Fruit fly (Drosophila melanogaster) whole organism, embryonic: Measurements from ENCODE around the gene CG34267.

Source experiments
- Adf1 ChIP-seq: fragments of 200-800 bp; sonication (Bioruptor generic); IDR thresholded peaks from 2 replicates; pipeline ENCODE4 v1.3.6; 2022; ENCODE audit warnings: missing biosample characterization, missing genetic modification characterization
- Antp ChIP-seq: fragments of 200-800 bp; sonication (Bioruptor generic); optimal IDR thresholded peaks from 3 replicates; lab custom pipeline; 2016; ENCODE audit warnings: missing biosample characterization, missing genetic modification characterization
- Atf6 ChIP-seq: fragments of 200-800 bp; sonication (Bioruptor generic); IDR thresholded peaks from 2 replicates; pipeline ENCODE4 v1.3.6; 2022; ENCODE audit warnings: missing biosample characterization, missing genetic modification characterization
- Blimp-1 ChIP-seq: fragments of 200-800 bp; sonication (Bioruptor generic); optimal IDR thresholded peaks from 3 replicates; lab custom pipeline; 2018; ENCODE audit warnings: missing biosample characterization, missing genetic modification characterization, mild to moderate bottlenecking, moderate library complexity, missing genetic modification reagents
- CG10267 ChIP-seq: fragments of 200-800 bp; sonication (Bioruptor generic); optimal IDR thresholded peaks from 2 replicates; lab custom pipeline; 2018; ENCODE audit warnings: missing biosample characterization, mild to moderate bottlenecking, missing genetic modification characterization, moderate library complexity
- CG11085 ChIP-seq: fragments of 200-800 bp; sonication (Bioruptor generic); IDR thresholded peaks from 2 replicates; pipeline ENCODE4 v1.3.6; 2022; ENCODE audit warnings: missing biosample characterization, missing genetic modification characterization
- CG12299 ChIP-seq: fragments of 200-800 bp; sonication (Bioruptor generic); optimal IDR thresholded peaks from 2 replicates; lab custom pipeline; 2018; ENCODE audit warnings: missing biosample characterization, mild to moderate bottlenecking, missing genetic modification characterization
- CG12942 ChIP-seq: fragments of 200-800 bp; sonication (Bioruptor generic); optimal IDR thresholded peaks from 3 replicates; lab custom pipeline; 2016; ENCODE audit warnings: missing biosample characterization, missing genetic modification characterization
- CG13775 ChIP-seq: fragments of 200-800 bp; sonication (Bioruptor generic); optimal IDR thresholded peaks from 3 replicates; lab custom pipeline; 2017; ENCODE audit warnings: missing biosample characterization, mild to moderate bottlenecking, missing genetic modification characterization
- CG14014 ChIP-seq: fragments of 200-800 bp; sonication (Bioruptor generic); IDR thresholded peaks from 2 replicates; pipeline ENCODE4 v1.3.6; 2022; ENCODE audit warnings: missing biosample characterization, missing genetic modification characterization
- CG15011 ChIP-seq: fragments of 200-800 bp; sonication (Bioruptor generic); optimal IDR thresholded peaks from 3 replicates; lab custom pipeline; 2018; ENCODE audit warnings: missing biosample characterization, mild to moderate bottlenecking, missing genetic modification characterization
- CG1603 ChIP-seq: fragments of 200-800 bp; sonication (Bioruptor generic); optimal IDR thresholded peaks from 2 replicates; lab custom pipeline; 2019; ENCODE audit warnings: missing biosample characterization, mild to moderate bottlenecking, missing genetic modification characterization, moderate library complexity
- CG17612 ChIP-seq: fragments of 200-800 bp; sonication (Bioruptor generic); IDR thresholded peaks from 2 replicates; pipeline ENCODE4 v1.3.6; 2022; ENCODE audit warnings: missing biosample characterization, missing genetic modification characterization
- CG18011 ChIP-seq: fragments of 200-800 bp; sonication (Bioruptor generic); optimal IDR thresholded peaks from 2 replicates; lab custom pipeline; 2017; ENCODE audit warnings: missing biosample characterization, missing genetic modification characterization, mild to moderate bottlenecking, moderate library complexity, missing genotype
- CG4282 ChIP-seq: fragments of 200-800 bp; sonication (Bioruptor generic); optimal IDR thresholded peaks from 2 replicates; lab custom pipeline; 2016; ENCODE audit warnings: missing biosample characterization, missing genetic modification characterization
- CG4360 ChIP-seq: fragments of 200-800 bp; sonication (Bioruptor generic); IDR thresholded peaks from 2 replicates; pipeline ENCODE4 v1.3.6; 2022; ENCODE audit warnings: missing biosample characterization, missing genetic modification characterization
- CG4854 ChIP-seq: fragments of 200-800 bp; sonication (Bioruptor generic); optimal IDR thresholded peaks from 2 replicates; lab custom pipeline; 2016; ENCODE audit warnings: missing biosample characterization, missing genetic modification characterization, inconsistent platforms
- CG6683 ChIP-seq: fragments of 200-800 bp; sonication (Bioruptor generic); optimal IDR thresholded peaks from 2 replicates; lab custom pipeline; 2017; ENCODE audit warnings: missing biosample characterization, mild to moderate bottlenecking, missing genetic modification characterization, missing genetic modification reagents
- CG7556 ChIP-seq: fragments of 200-800 bp; sonication (Bioruptor generic); optimal IDR thresholded peaks from 2 replicates; lab custom pipeline; 2017; ENCODE audit warnings: missing biosample characterization, mild to moderate bottlenecking, missing genetic modification characterization
- CG8290 ChIP-seq, 3 experiments: fragments of 200-800 bp; sonication (Bioruptor generic); optimal IDR thresholded peaks; 2 replicates each; lab custom pipeline; 2016 to 2019; ENCODE audit warnings: missing biosample characterization in 3 of 3, missing genetic modification characterization in 3 of 3, mild to moderate bottlenecking in 2 of 3, moderate library complexity in 1 of 3
- CG8944 ChIP-seq: fragments of 200-800 bp; sonication (Bioruptor generic); optimal IDR thresholded peaks from 3 replicates; lab custom pipeline; 2016; ENCODE audit warnings: missing biosample characterization, missing genetic modification characterization
- CG9876 ChIP-seq: fragments of 200-800 bp; sonication (Bioruptor generic); optimal IDR thresholded peaks from 2 replicates; lab custom pipeline; 2016; ENCODE audit warnings: missing biosample characterization, missing genetic modification characterization
- Chrac-16 ChIP-seq: fragments of 200-800 bp; sonication (Bioruptor generic); optimal IDR thresholded peaks from 3 replicates; lab custom pipeline; 2016; ENCODE audit warnings: missing biosample characterization, missing genetic modification characterization
- CoRest ChIP-seq: fragments of 200-800 bp; sonication (Bioruptor generic); optimal IDR thresholded peaks from 3 replicates; lab custom pipeline; 2018; ENCODE audit warnings: missing biosample characterization, mild to moderate bottlenecking, missing genetic modification characterization, moderate library complexity
- Dbx ChIP-seq: fragments of 200-800 bp; sonication (Bioruptor generic); IDR thresholded peaks from 3 replicates; pipeline ENCODE4 v1.3.6; 2022; ENCODE audit warnings: missing biosample characterization, missing genetic modification characterization
- Fer1 ChIP-seq: fragments of 200-800 bp; sonication (Bioruptor generic); optimal IDR thresholded peaks from 2 replicates; lab custom pipeline; 2017; ENCODE audit warnings: missing biosample characterization, mild to moderate bottlenecking, missing genetic modification characterization
- Lpt ChIP-seq: fragments of >200 bp; optimal IDR thresholded peaks from 2 replicates; lab custom pipeline; 2018; ENCODE audit warnings: missing biosample characterization, missing genetic modification characterization
- NK7.1 ChIP-seq: fragments of 200-800 bp; sonication (Bioruptor generic); optimal IDR thresholded peaks from 3 replicates; lab custom pipeline; 2016; ENCODE audit warnings: missing biosample characterization, missing genetic modification characterization
- Sox102F ChIP-seq: fragments of 200-800 bp; sonication (Bioruptor generic); optimal IDR thresholded peaks from 2 replicates; lab custom pipeline; 2018; ENCODE audit warnings: missing biosample characterization, mild to moderate bottlenecking, missing genetic modification characterization, moderate library complexity
- Xbp1 ChIP-seq: fragments of 200-800 bp; sonication (Bioruptor generic); optimal IDR thresholded peaks from 3 replicates; lab custom pipeline; 2016; ENCODE audit warnings: missing biosample characterization, mild to moderate bottlenecking, missing genetic modification characterization
- ap ChIP-seq: fragments of 200-800 bp; sonication (Bioruptor generic); IDR thresholded peaks from 2 replicates; pipeline ENCODE4 v1.3.6; 2022; ENCODE audit warnings: missing biosample characterization, missing genetic modification characterization
- cas ChIP-seq: fragments of 200-800 bp; sonication (Bioruptor generic); IDR thresholded peaks from 2 replicates; pipeline ENCODE4 v1.3.6; 2022; ENCODE audit warnings: missing biosample characterization, missing genetic modification characterization
- chn ChIP-seq: fragments of 200-800 bp; sonication (Bioruptor generic); optimal IDR thresholded peaks from 2 replicates; lab custom pipeline; 2016; ENCODE audit warnings: missing biosample characterization, missing genetic modification characterization
- corto ChIP-seq: fragments of 200-800 bp; sonication (Bioruptor generic); optimal IDR thresholded peaks from 2 replicates; lab custom pipeline; 2016; ENCODE audit warnings: missing biosample characterization, mild to moderate bottlenecking, missing genetic modification characterization, moderate library complexity
- crol ChIP-seq: fragments of 200-800 bp; sonication (Bioruptor generic); IDR thresholded peaks from 2 replicates; pipeline ENCODE4 v1.3.6; 2022; ENCODE audit warnings: missing biosample characterization, missing genetic modification characterization
- dati ChIP-seq: fragments of 200-800 bp; sonication (Bioruptor generic); IDR thresholded peaks from 2 replicates; pipeline ENCODE4 v1.3.6; 2022; ENCODE audit warnings: missing biosample characterization, missing genetic modification characterization
- ewg ChIP-seq: fragments of 200-800 bp; sonication (Bioruptor generic); optimal IDR thresholded peaks from 3 replicates; lab custom pipeline; 2017; ENCODE audit warnings: mild to moderate bottlenecking, missing biosample characterization, missing genetic modification reagents, missing genetic modification characterization
- fd3F ChIP-seq: fragments of 200-800 bp; sonication (Bioruptor generic); optimal IDR thresholded peaks from 2 replicates; lab custom pipeline; 2018; ENCODE audit warnings: missing biosample characterization, mild to moderate bottlenecking, missing genetic modification characterization, moderate library complexity
- fu2 ChIP-seq: fragments of 200-800 bp; sonication (Bioruptor generic); optimal IDR thresholded peaks from 2 replicates; lab custom pipeline; 2016; ENCODE audit warnings: missing biosample characterization, missing genetic modification characterization
- grn ChIP-seq: fragments of 200-800 bp; sonication (Bioruptor generic); optimal IDR thresholded peaks from 3 replicates; lab custom pipeline; 2017; ENCODE audit warnings: missing biosample characterization, missing genetic modification characterization
- ind ChIP-seq: fragments of 200-800 bp; sonication (Bioruptor generic); optimal IDR thresholded peaks from 3 replicates; lab custom pipeline; 2016; ENCODE audit warnings: missing biosample characterization, missing genetic modification characterization
- klu ChIP-seq: fragments of 200-800 bp; sonication (Bioruptor generic); IDR thresholded peaks from 2 replicates; pipeline ENCODE4 v1.3.6; 2022; ENCODE audit warnings: missing biosample characterization, missing genetic modification characterization
- p53 ChIP-seq: fragments of 200-800 bp; sonication (Bioruptor generic); optimal IDR thresholded peaks from 2 replicates; lab custom pipeline; 2016; ENCODE audit warnings: missing biosample characterization, missing genetic modification characterization
- peb ChIP-seq: fragments of 200-800 bp; sonication (Bioruptor generic); IDR thresholded peaks from 2 replicates; pipeline ENCODE4 v1.3.6; 2022; ENCODE audit warnings: missing biosample characterization, missing genetic modification characterization
- trh ChIP-seq: fragments of 200-800 bp; sonication (Bioruptor generic); optimal IDR thresholded peaks from 2 replicates; lab custom pipeline; 2016; ENCODE audit warnings: missing biosample characterization, missing genetic modification characterization
- vfl ChIP-seq: fragments of 200-800 bp; sonication (Bioruptor generic); optimal IDR thresholded peaks from 2 replicates; lab custom pipeline; 2016; ENCODE audit warnings: missing biosample characterization, missing genetic modification characterization
- wek ChIP-seq: fragments of 200-800 bp; sonication (Bioruptor generic); optimal IDR thresholded peaks from 3 replicates; lab custom pipeline; 2018; ENCODE audit warnings: missing biosample characterization, mild to moderate bottlenecking, missing genetic modification characterization, moderate library complexity
- z ChIP-seq: fragments of 200-800 bp; sonication (Bioruptor generic); IDR thresholded peaks from 3 replicates; pipeline ENCODE4 v1.3.6; 2022; ENCODE audit warnings: missing biosample characterization, missing genetic modification characterization

CG34267 gene

DNA sequence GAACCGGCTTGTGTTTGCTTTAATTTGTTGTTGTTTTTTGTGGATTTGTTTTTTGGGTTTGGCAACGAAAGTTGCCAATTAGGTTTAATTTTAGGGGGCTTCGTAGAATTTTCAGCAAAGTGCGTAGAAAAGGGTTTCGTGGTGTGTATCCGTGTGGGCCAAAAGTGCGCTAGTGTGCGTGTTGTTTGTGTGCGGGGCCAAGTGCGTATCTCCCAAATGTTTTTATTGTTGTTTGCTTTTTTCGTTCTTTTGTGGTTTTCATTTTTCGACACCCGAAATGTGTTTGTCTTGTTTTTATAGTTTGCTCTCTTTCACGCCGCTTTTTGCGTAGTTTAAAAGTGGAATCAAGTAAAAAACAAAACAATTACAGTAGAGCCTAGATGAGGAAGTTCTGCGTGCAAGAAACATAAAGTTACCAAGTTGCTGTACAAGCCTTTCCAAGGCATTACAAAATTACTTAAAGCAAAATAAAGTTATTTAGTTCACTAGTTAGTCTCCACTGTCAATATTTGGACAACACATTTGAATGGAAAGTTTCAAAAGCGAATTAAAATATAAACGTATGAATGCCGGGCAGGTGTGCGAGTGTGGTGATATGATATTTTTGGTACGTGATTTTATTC, 46.7 kb upstream of the CG34267 start (continued):
- TF ChIP-seq CG4360 (GFP tag; lab: Robert Waterston, UW) (no peak), CoRest (tag; lab: Kevin White, UChicago) (peak; percentile 82), Lpt (GFP tag; lab: Kevin White, UChicago) (no peak), cas (GFP tag; lab: Robert Waterston, UW) (peak; percentile 89), Xbp1 (peak; percentile 70), CG1603 (tag; lab: Kevin White, UChicago) (peak; percentile 56), CG7556 (GFP tag; lab: Kevin White, UChicago) (peak; percentile 70), grn (no peak)

DNA sequence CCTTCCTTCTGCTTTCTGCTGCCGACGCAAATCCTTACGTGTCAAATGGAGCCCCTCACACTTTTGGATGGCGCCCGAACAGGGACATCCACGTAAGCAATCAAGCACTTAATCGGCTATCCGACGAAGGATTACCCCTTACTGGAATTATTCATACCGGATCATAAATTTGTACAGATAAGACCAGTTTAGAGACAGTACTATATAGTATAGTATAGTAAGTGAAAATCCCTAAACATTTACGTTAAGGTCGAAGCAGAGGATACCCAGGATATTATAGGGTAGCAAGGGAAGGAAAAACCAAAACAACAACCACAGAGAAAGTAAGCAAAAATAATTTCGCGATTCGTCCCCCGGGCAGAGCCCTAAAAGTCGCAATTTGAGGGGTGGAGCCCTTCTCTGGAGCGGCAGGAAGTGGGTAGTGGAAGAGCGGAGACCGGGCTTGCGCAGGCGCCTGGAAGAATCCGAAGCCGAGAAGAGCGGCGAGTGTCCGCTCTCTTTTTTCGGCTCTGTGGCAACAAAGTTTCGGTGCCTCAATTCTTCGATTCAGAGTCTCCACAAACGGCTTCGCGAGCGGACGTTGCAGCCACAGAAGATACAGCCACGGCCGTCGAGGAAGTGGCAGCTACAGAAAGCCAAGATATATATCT, 45.4 kb upstream of the CG34267 start:
- TF ChIP-seq Blimp-1 (GFP tag; lab: Kevin White, UChicago) (no peak), Fer1 (peak; percentile 84), z (GFP tag; lab: Robert Waterston, UW) (no peak), CG13775 (GFP tag; lab: Kevin White, UChicago) (peak; percentile 27), ap (peak; percentile 22; the same call in 1 of the 2 replicates), trh (GFP tag; lab: Kevin White, UChicago) (no peak), crol (peak; percentile 67), CG11085 (GFP tag; lab: Robert Waterston, UW) (no peak; the same call in 1 of the 2 replicates), CG12299 (tag; lab: Kevin White, UChicago) (no peak), NK7.1 (GFP tag; lab: Kevin White, UChicago) (peak; percentile 61), Atf6 (GFP tag; lab: Robert Waterston, UW) (peak; percentile 69), CG1603 (tag; lab: Kevin White, UChicago) (peak; percentile 59), CG17612 (GFP tag; lab: Robert Waterston, UW) (peak; percentile 43; the same call in 1 of the 2 replicates), CG18011 (GFP tag; lab: Kevin White, UChicago) (peak; percentile 26), Dbx (GFP tag; lab: Robert Waterston, UW) (peak; percentile 91), chn (GFP tag; lab: Kevin White, UChicago) (peak; percentile 62), Adf1 (peak; percentile 44), vfl (no peak), fu2 (GFP tag; lab: Kevin White, UChicago) (peak; percentile 57), CG9876 (GFP tag; lab: Kevin White, UChicago) (peak; percentile 17), CG4854 (peak; percentile 43), fd3F (GFP tag; lab: Kevin White, UChicago) (peak; percentile 51), CG10267 (tag; lab: Kevin White, UChicago) (peak; percentile 26), peb (GFP tag; lab: Robert Waterston, UW) (no peak), corto (GFP tag; lab: Kevin White, UChicago) (peak; percentile 6), CG14014 (GFP tag; lab: Robert Waterston, UW) (peak; percentile 77), klu (peak; percentile 28; the same call in 1 of the 2 replicates), CG15011 (GFP tag; lab: Kevin White, UChicago) (peak; percentile 66), CG8944 (peak; percentile 15), CG4282 (GFP tag; lab: Kevin White, UChicago) (peak; percentile 8), ind (peak; percentile 66), dati (no peak), CG8290 (GFP tag; optimal IDR thresholded peaks at IDR 0.05; lab: Kevin White, UChicago) (no peak), CG8290 (tag; optimal IDR thresholded peaks at IDR 0.05; lab: Kevin White, UChicago) (peak in 1 of 2 experiments; percentile 94), wek (no peak), CG6683 (peak; percentile 49), Antp (GFP tag; lab: Kevin White, UChicago) (peak; percentile 59), Chrac-16 (GFP tag; lab: Kevin White, UChicago) (peak; percentile 55), p53 (no peak), ewg (GFP tag; lab: Kevin White, UChicago) (peak; percentile 18), CG12942 (GFP tag; lab: Kevin White, UChicago) (peak; percentile 13), Sox102F (GFP tag; lab: Kevin White, UChicago) (peak; percentile 36)
